Worm (Caenorhabditis elegans) whole organism, L3 larva: Measurements from ENCODE around the gene math-3.

Experiments
- ZK546.5 ChIP-seq: sonication (generic microtip); optimal IDR thresholded peaks from 2 replicates; lab custom pipeline; 2017; ENCODE audit warnings: missing biosample characterization, missing genetic modification characterization
- aly-2 ChIP-seq: fragments of 150-350 bp; optimal IDR thresholded peaks from 2 replicates; lab custom pipeline; 2014; ENCODE audit warnings: missing biosample characterization, missing genetic modification characterization
- ama-1 ChIP-seq: fragments of 150-350 bp; optimal IDR thresholded peaks from 2 replicates; lab custom pipeline; 2018
- ceh-16 ChIP-seq: sonication (generic microtip); optimal IDR thresholded peaks from 2 replicates; lab custom pipeline; 2017; ENCODE audit warnings: missing biosample characterization, missing genetic modification characterization
- ceh-28 ChIP-seq: fragments of 150-350 bp; optimal IDR thresholded peaks from 2 replicates; lab custom pipeline; 2014; ENCODE audit warnings: missing biosample characterization, missing genetic modification reagents, missing genetic modification characterization
- ceh-9 ChIP-seq: sonication (generic microtip); optimal IDR thresholded peaks from 2 replicates; lab custom pipeline; 2018; ENCODE audit warnings: missing biosample characterization, missing genetic modification characterization
- elt-2 ChIP-seq: sonication (generic microtip); optimal IDR thresholded peaks from 2 replicates; lab custom pipeline; 2016; ENCODE audit warnings: missing genetic modification reagents, mild to moderate bottlenecking, missing genetic modification characterization, missing compliant biosample characterization
- elt-3 ChIP-seq, 3 experiments: fragments of 150-350 bp in 1 of 3; sonication (generic microtip) in 2 of 3; optimal IDR thresholded peaks; 2 replicates in 2 of 3; 4 replicates in 1 of 3; lab custom pipeline; 2014 to 2017; ENCODE audit warnings: missing biosample characterization in 3 of 3, missing genetic modification characterization in 3 of 3
- eor-1 ChIP-seq, 2 experiments: fragments of 150-350 bp; optimal IDR thresholded peaks; 2 replicates each; lab custom pipeline; 2014 to 2018; ENCODE audit warnings: missing biosample characterization in 2 of 2, missing genetic modification characterization in 2 of 2
- fkh-10 ChIP-seq: sonication (generic microtip); optimal IDR thresholded peaks from 2 replicates; lab custom pipeline; 2017; ENCODE audit warnings: missing biosample characterization, missing genetic modification reagents, missing genetic modification characterization
- fkh-2 ChIP-seq: fragments of 150-350 bp; optimal IDR thresholded peaks from 2 replicates; lab custom pipeline; 2014; ENCODE audit warnings: missing biosample characterization, missing genetic modification reagents, missing genetic modification characterization
- hmg-11 ChIP-seq: sonication (generic microtip); optimal IDR thresholded peaks from 2 replicates; lab custom pipeline; 2016; ENCODE audit warnings: missing genetic modification characterization, missing compliant biosample characterization
- jun-1 ChIP-seq: fragments of 150-350 bp; optimal IDR thresholded peaks from 2 replicates; lab custom pipeline; 2014; ENCODE audit warnings: missing biosample characterization, missing genetic modification reagents, missing genetic modification characterization
- lin-39 ChIP-seq: fragments of 150-350 bp; optimal IDR thresholded peaks from 2 replicates; lab custom pipeline; 2018; ENCODE audit warnings: missing biosample characterization, missing genetic modification reagents, missing genetic modification characterization
- lsy-12 ChIP-seq: sonication (generic microtip); optimal IDR thresholded peaks from 2 replicates; lab custom pipeline; 2016; ENCODE audit warnings: mild to moderate bottlenecking, missing genetic modification characterization, missing compliant biosample characterization
- mdl-1 ChIP-seq: fragments of 150-350 bp; optimal IDR thresholded peaks from 2 replicates; lab custom pipeline; 2014; ENCODE audit warnings: missing biosample characterization, missing genetic modification characterization
- mml-1 ChIP-seq: fragments of 150-350 bp; sonication (generic microtip); optimal IDR thresholded peaks from 3 replicates; lab custom pipeline; 2014; ENCODE audit warnings: missing biosample characterization, missing genetic modification characterization
- nfya-1 ChIP-seq: sonication (generic microtip); optimal IDR thresholded peaks from 2 replicates; lab custom pipeline; 2017; ENCODE audit warnings: missing genetic modification characterization, mild to moderate bottlenecking, missing compliant biosample characterization, antibody characterized with exemption, moderate library complexity; ENCODE audit not compliant: insufficient read depth
- nhr-11 ChIP-seq: fragments of 150-350 bp; optimal IDR thresholded peaks from 2 replicates; lab custom pipeline; 2014; ENCODE audit warnings: missing biosample characterization, missing genetic modification characterization
- nhr-23 ChIP-seq: fragments of 150-350 bp; optimal IDR thresholded peaks from 2 replicates; lab custom pipeline; 2014; ENCODE audit warnings: missing biosample characterization, missing genetic modification reagents, missing genetic modification characterization
- nhr-25 ChIP-seq: sonication (generic microtip); optimal IDR thresholded peaks from 2 replicates; lab custom pipeline; 2017; ENCODE audit warnings: missing biosample characterization, missing genetic modification characterization
- nhr-28 ChIP-seq: fragments of 150-350 bp; optimal IDR thresholded peaks from 2 replicates; lab custom pipeline; 2014; ENCODE audit warnings: missing biosample characterization, missing genetic modification characterization
- nhr-43 ChIP-seq: sonication (generic microtip); optimal IDR thresholded peaks from 2 replicates; lab custom pipeline; 2016; ENCODE audit warnings: mild to moderate bottlenecking, missing genetic modification characterization, missing compliant biosample characterization; ENCODE audit not compliant: poor library complexity, severe bottlenecking
- nhr-67 ChIP-seq: fragments of 150-350 bp; optimal IDR thresholded peaks from 2 replicates; lab custom pipeline; 2014; ENCODE audit warnings: missing biosample characterization, missing genetic modification characterization
- nhr-76 ChIP-seq: fragments of 150-350 bp; sonication (generic microtip); optimal IDR thresholded peaks from 5 replicates; lab custom pipeline; 2014; ENCODE audit warnings: missing biosample characterization, missing genetic modification characterization
- nhr-77 ChIP-seq: fragments of 150-350 bp; optimal IDR thresholded peaks from 2 replicates; lab custom pipeline; 2014; ENCODE audit warnings: missing biosample characterization, missing genetic modification characterization
- pqm-1 ChIP-seq: fragments of 150-350 bp; optimal IDR thresholded peaks from 2 replicates; lab custom pipeline; 2017; ENCODE audit warnings: missing biosample characterization, missing genetic modification characterization, inconsistent platforms
- snpc-4 ChIP-seq: fragments of 150-350 bp; optimal IDR thresholded peaks from 2 replicates; lab custom pipeline; 2014; ENCODE audit warnings: missing biosample characterization, missing genetic modification characterization
- tbx-2 ChIP-seq: sonication (generic microtip); optimal IDR thresholded peaks from 2 replicates; lab custom pipeline; 2016; ENCODE audit warnings: mild to moderate bottlenecking, missing genetic modification characterization, missing compliant biosample characterization
- unc-39 ChIP-seq: sonication (generic microtip); optimal IDR thresholded peaks from 4 replicates; lab custom pipeline; 2017; ENCODE audit warnings: missing biosample characterization, missing genetic modification characterization
- unc-62 ChIP-seq: fragments of 150-350 bp; sonication (generic microtip); optimal IDR thresholded peaks from 4 replicates; lab custom pipeline; 2014; ENCODE audit warnings: missing biosample characterization, missing genetic modification reagents, missing genetic modification characterization
- zag-1 ChIP-seq: fragments of 150-350 bp; optimal IDR thresholded peaks from 2 replicates; lab custom pipeline; 2014; ENCODE audit warnings: missing biosample characterization, missing genetic modification characterization
- ztf-11 ChIP-seq: fragments of 150-350 bp; optimal IDR thresholded peaks from 2 replicates; lab custom pipeline; 2014; ENCODE audit warnings: missing biosample characterization, missing genetic modification characterization
- ztf-4 ChIP-seq: fragments of 150-350 bp; optimal IDR thresholded peaks from 2 replicates; lab custom pipeline; 2014; ENCODE audit warnings: missing biosample characterization, missing genetic modification characterization

The math-3 gene

ce11 chrII:1756582-1756981 lies 15.3 kb upstream of the math-3 start, which contains the start of gene fbxb-53:
Gene fbxb-53, plus strand, starts transcription at chrII:1756882.
- TF ChIP-seq mdl-1 (tag; lab: Kevin White, UChicago) (no peak), zag-1 (tag; lab: Kevin White, UChicago) (no peak), nhr-67 (tag; lab: Kevin White, UChicago) (no peak)

- TF ChIP-seq elt-3 (tag; optimal IDR thresholded peaks at IDR 0.05; lab: Kevin White, UChicago) (no peak), ceh-16 (no peak), aly-2 (tag; lab: Kevin White, UChicago) (no peak), hmg-11 (tag; lab: Kevin White, UChicago) (no peak), ama-1 (lab: Kevin White, UChicago) (no peak), unc-62 (GFP tag; lab: Kevin White, UChicago) (no peak), ceh-28 (no peak), jun-1 (tag; lab: Kevin White, UChicago) (no peak), mml-1 (tag; lab: Kevin White, UChicago) (no peak), eor-1 (tag; optimal IDR thresholded peaks at IDR 0.05; lab: Kevin White, UChicago) (no peak)
Observed at ce11 chrII:1757033-1757432, 14.9 kb upstream of the math-3 start, which contains the start of gene F36H5.10. Gene F36H5.10, plus strand, starts transcription at chrII:1757333.

DNA sequence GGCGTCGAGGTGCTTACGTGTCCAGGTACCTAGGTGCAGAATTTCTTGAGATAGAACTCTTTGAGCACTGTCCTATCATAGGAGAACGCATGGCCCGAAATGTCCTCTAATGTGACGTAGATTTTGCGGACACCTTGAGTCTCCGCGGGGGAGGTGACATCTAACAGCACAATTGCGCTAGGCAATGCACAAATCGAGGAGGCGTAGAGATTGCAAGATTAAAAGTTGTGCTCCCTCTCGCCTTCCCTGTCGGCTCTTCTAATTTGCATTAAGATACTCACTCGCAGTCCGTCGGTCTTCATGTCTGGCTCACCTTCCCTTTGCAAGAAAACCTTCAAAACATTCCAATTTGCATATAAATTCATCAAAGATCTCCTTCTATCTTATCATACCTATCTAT lies 12.3 kb upstream of the math-3 start, which contains the start of gene F36H5.18:
Gene F36H5.18, plus strand, starts transcription at position 301 of the 400 bp plus-strand sequence.
- TF ChIP-seq nhr-23 (tag; lab: Kevin White, UChicago), result no peak
- no peak for TF ChIP-seq ZK546.5 (tag; lab: Kevin White, UChicago)
- TF ChIP-seq nhr-43 (tag; lab: Kevin White, UChicago), result no peak
- no peak for TF ChIP-seq fkh-2 (tag; lab: Kevin White, UChicago)
- TF ChIP-seq tbx-2 (tag; lab: Kevin White, UChicago), result no peak

DNA sequence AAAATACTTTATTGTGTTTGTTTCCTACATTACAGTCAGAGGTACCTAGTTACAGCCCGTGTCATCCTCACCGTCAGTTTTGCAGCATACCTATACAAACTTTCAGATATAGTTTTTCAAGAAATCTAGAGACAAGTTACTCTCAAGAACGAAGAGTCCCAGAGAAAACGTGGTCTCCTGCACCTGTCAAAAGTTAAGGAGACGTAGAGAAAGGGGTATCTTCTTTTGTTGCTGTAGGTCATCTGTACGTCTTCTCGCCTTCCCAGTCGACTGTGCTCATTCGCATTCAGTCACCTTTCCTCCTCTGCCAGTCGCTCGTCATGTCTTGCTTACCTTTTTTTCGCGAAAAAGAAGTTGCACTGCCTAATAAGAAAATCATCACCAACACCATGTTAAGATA lies 10.3 kb upstream of the math-3 start, which contains the start of gene F36H5.4:
Gene F36H5.4, plus strand, starts transcription at position 301 of the 400 bp plus-strand sequence.
- no peak for TF ChIP-seq nhr-76
- no peak for TF ChIP-seq ceh-16
- no peak for TF ChIP-seq nhr-11 (tag; lab: Kevin White, UChicago)
- no peak for TF ChIP-seq ceh-9 (tag; lab: Kevin White, UChicago)
- TF ChIP-seq nhr-77, result no peak
- no peak for TF ChIP-seq fkh-10 (GFP tag; lab: Kevin White, UChicago)
- TF ChIP-seq aly-2 (tag; lab: Kevin White, UChicago), result no peak
- TF ChIP-seq unc-62 (GFP tag; lab: Kevin White, UChicago), result no peak
- TF ChIP-seq elt-3 (tag; optimal IDR thresholded peaks at IDR 0.05; lab: Kevin White, UChicago), result no peak
- no peak for TF ChIP-seq eor-1 (tag; optimal IDR thresholded peaks at IDR 0.05; lab: Kevin White, UChicago)
- no peak for TF ChIP-seq nhr-25
- TF ChIP-seq lin-39 (tag; lab: Kevin White, UChicago), result no peak
- TF ChIP-seq zag-1 (tag; lab: Kevin White, UChicago), result no peak
- TF ChIP-seq tbx-2 (tag; lab: Kevin White, UChicago), result no peak
- TF ChIP-seq fkh-2 (tag; lab: Kevin White, UChicago), result no peak
- TF ChIP-seq ztf-4 (tag; lab: Kevin White, UChicago), result no peak
- TF ChIP-seq nfya-1 (tag; lab: Kevin White, UChicago), result no peak

DNA sequence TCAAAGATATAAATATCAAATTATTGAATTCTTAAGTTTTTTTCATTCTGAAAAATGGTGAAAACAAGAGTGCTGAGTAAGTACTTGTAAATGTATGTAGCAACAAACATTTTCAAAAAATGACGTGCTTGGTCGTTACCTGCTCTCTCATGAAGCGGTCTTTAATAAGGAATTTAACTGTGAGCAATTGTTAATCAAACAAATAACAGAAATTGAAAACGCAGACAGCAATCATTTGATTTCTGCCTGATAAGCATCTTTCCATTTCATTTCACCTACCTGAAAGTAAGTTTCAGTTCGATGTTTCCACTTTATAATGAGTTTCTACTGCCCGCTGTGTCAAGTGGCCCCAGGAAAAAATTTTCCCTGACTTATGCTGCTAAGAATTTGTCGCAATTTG lies 8.8 kb upstream of the math-3 start, which contains the start of gene math-28:
Gene math-28, plus strand, starts transcription at position 301 of the 400 bp plus-strand sequence.
- TF ChIP-seq eor-1 (tag; optimal IDR thresholded peaks at IDR 0.05; lab: Kevin White, UChicago) (no peak), mml-1 (tag; lab: Kevin White, UChicago) (no peak), hmg-11 (tag; lab: Kevin White, UChicago) (no peak), snpc-4 (tag; lab: Kevin White, UChicago) (no peak)

- no peak for TF ChIP-seq jun-1 (tag; lab: Kevin White, UChicago)
- TF ChIP-seq ceh-28, result no peak
- TF ChIP-seq fkh-2 (tag; lab: Kevin White, UChicago), result no peak
- no peak for TF ChIP-seq nfya-1 (tag; lab: Kevin White, UChicago)
- no peak for TF ChIP-seq ama-1 (lab: Kevin White, UChicago)
- TF ChIP-seq ztf-11 (tag; lab: Kevin White, UChicago), result no peak
- no peak for TF ChIP-seq nhr-28 (tag; lab: Kevin White, UChicago)
- no peak for TF ChIP-seq hmg-11 (tag; lab: Kevin White, UChicago)
- no peak for TF ChIP-seq elt-2 (tag; lab: Kevin White, UChicago)
- TF ChIP-seq pqm-1 (tag; lab: Kevin White, UChicago), result no peak
- TF ChIP-seq lsy-12 (tag; lab: Kevin White, UChicago), result no peak
- no peak for TF ChIP-seq unc-39 (tag; lab: Kevin White, UChicago)
- no peak for TF ChIP-seq fkh-10 (GFP tag; lab: Kevin White, UChicago)
- no peak for TF ChIP-seq nhr-67 (tag; lab: Kevin White, UChicago)
Observed at ce11 chrII:1766715-1767114, 5.2 kb upstream of the math-3 start.
